Fruit fly (Drosophila melanogaster) whole organism, embryonic: Measurements from ENCODE around the gene CG7054.

Experiments used
- Antp ChIP-seq: fragments of 200-800 bp; sonication (Bioruptor generic); optimal IDR thresholded peaks from 3 replicates; lab custom pipeline; 2016; ENCODE audit warnings: missing biosample characterization, missing genetic modification characterization
- Bgb ChIP-seq: fragments of 200-800 bp; sonication (Bioruptor generic); IDR thresholded peaks from 2 replicates; pipeline ENCODE4 v1.3.6; 2022; ENCODE audit warnings: missing biosample characterization, missing genetic modification characterization; ENCODE audit not compliant: partially characterized antibody
- CG10565 ChIP-seq: fragments of 200-800 bp; sonication (Bioruptor generic); optimal IDR thresholded peaks from 3 replicates; lab custom pipeline; 2016; ENCODE audit warnings: missing biosample characterization, mild to moderate bottlenecking, missing genetic modification characterization
- CG11085 ChIP-seq: fragments of 200-800 bp; sonication (Bioruptor generic); IDR thresholded peaks from 2 replicates; pipeline ENCODE4 v1.3.6; 2022; ENCODE audit warnings: missing biosample characterization, missing genetic modification characterization
- CG11504 ChIP-seq: fragments of 200-800 bp; sonication (Bioruptor generic); optimal IDR thresholded peaks from 3 replicates; lab custom pipeline; 2019; ENCODE audit warnings: missing biosample characterization, mild to moderate bottlenecking, missing genetic modification characterization, moderate library complexity
- CG13296 ChIP-seq: fragments of 200-800 bp; sonication (Bioruptor generic); optimal IDR thresholded peaks from 3 replicates; lab custom pipeline; 2018; ENCODE audit warnings: missing biosample characterization, mild to moderate bottlenecking, missing genetic modification characterization
- CG14965 ChIP-seq: fragments of 200-800 bp; sonication (Bioruptor generic); optimal IDR thresholded peaks from 2 replicates; lab custom pipeline; 2016; ENCODE audit warnings: missing biosample characterization, missing genetic modification characterization, borderline replicate concordance
- CG16815 ChIP-seq: fragments of 200-800 bp; sonication (Bioruptor generic); optimal IDR thresholded peaks from 3 replicates; lab custom pipeline; 2017; ENCODE audit warnings: missing biosample characterization, mild to moderate bottlenecking, missing genetic modification characterization
- CG17328 ChIP-seq: fragments of 200-800 bp; sonication (Bioruptor generic); IDR thresholded peaks from 2 replicates; pipeline ENCODE4 v1.3.6; 2022; ENCODE audit warnings: missing biosample characterization, missing genetic modification characterization
- CG18599 ChIP-seq: fragments of 200-800 bp; sonication (Bioruptor generic); optimal IDR thresholded peaks from 3 replicates; lab custom pipeline; 2017; ENCODE audit warnings: missing biosample characterization, missing genetic modification characterization, mild to moderate bottlenecking, moderate library complexity, missing genetic modification reagents
- CG2120 ChIP-seq: fragments of 200-800 bp; sonication (Bioruptor generic); optimal IDR thresholded peaks from 3 replicates; lab custom pipeline; 2016; ENCODE audit warnings: missing biosample characterization, missing genetic modification characterization
- CG33557 ChIP-seq: fragments of 200-800 bp; sonication (Bioruptor generic); optimal IDR thresholded peaks from 2 replicates; lab custom pipeline; 2019; ENCODE audit warnings: missing biosample characterization, mild to moderate bottlenecking, missing genetic modification characterization, moderate library complexity
- CG4820 ChIP-seq: fragments of 200-800 bp; sonication (Bioruptor generic); optimal IDR thresholded peaks from 3 replicates; lab custom pipeline; 2016; ENCODE audit warnings: missing biosample characterization, missing genetic modification characterization
- CG6765 ChIP-seq: fragments of 200-800 bp; sonication (Bioruptor generic); optimal IDR thresholded peaks from 3 replicates; lab custom pipeline; 2017; ENCODE audit warnings: missing biosample characterization, mild to moderate bottlenecking, missing genetic modification characterization
- CG7357 ChIP-seq: fragments of 200-800 bp; sonication (Bioruptor generic); IDR thresholded peaks from 3 replicates; pipeline ENCODE4 v1.3.6; 2022; ENCODE audit warnings: missing biosample characterization, missing genetic modification characterization
- CG7372 ChIP-seq: fragments of 200-800 bp; sonication (Bioruptor generic); IDR thresholded peaks from 2 replicates; pipeline ENCODE4 v1.3.6; 2022; ENCODE audit warnings: missing biosample characterization, missing genetic modification characterization
- CG7928 ChIP-seq: fragments of 200-800 bp; sonication (Bioruptor generic); optimal IDR thresholded peaks from 2 replicates; lab custom pipeline; 2017; ENCODE audit warnings: missing biosample characterization, mild to moderate bottlenecking, missing genetic modification characterization
- CG8089 ChIP-seq: fragments of 200-800 bp; sonication (Bioruptor generic); optimal IDR thresholded peaks from 3 replicates; lab custom pipeline; 2016; ENCODE audit warnings: missing biosample characterization, missing genetic modification characterization
- CG9609 ChIP-seq: fragments of 200-800 bp; sonication (Bioruptor generic); optimal IDR thresholded peaks from 3 replicates; lab custom pipeline; 2016; ENCODE audit warnings: missing biosample characterization, missing genetic modification characterization
- CG9727 ChIP-seq: fragments of 200-800 bp; sonication (Bioruptor generic); optimal IDR thresholded peaks from 3 replicates; lab custom pipeline; 2017; ENCODE audit warnings: missing biosample characterization, mild to moderate bottlenecking, missing genetic modification characterization
- CG9932 ChIP-seq: fragments of 200-800 bp; sonication (Bioruptor generic); IDR thresholded peaks from 2 replicates; pipeline ENCODE4 v1.3.6; 2022; ENCODE audit warnings: missing biosample characterization, missing genetic modification characterization
- Camta ChIP-seq: fragments of 200-800 bp; sonication (Bioruptor generic); optimal IDR thresholded peaks from 2 replicates; lab custom pipeline; 2016; ENCODE audit warnings: missing biosample characterization, missing genetic modification characterization
- CrebB ChIP-seq: fragments of 200-800 bp; sonication (Bioruptor generic); optimal IDR thresholded peaks from 3 replicates; lab custom pipeline; 2018; ENCODE audit warnings: missing biosample characterization, mild to moderate bottlenecking, missing genetic modification characterization
- Dip3 ChIP-seq: fragments of 200-800 bp; sonication (Bioruptor generic); optimal IDR thresholded peaks from 3 replicates; lab custom pipeline; 2016; ENCODE audit warnings: missing biosample characterization, missing genetic modification characterization
- Dp ChIP-seq: fragments of 200-800 bp; sonication (Bioruptor generic); optimal IDR thresholded peaks from 2 replicates; lab custom pipeline; 2018; ENCODE audit warnings: missing biosample characterization, mild to moderate bottlenecking, missing genetic modification characterization, moderate library complexity
- Dref ChIP-seq: fragments of 200-800 bp; sonication (Bioruptor generic); IDR thresholded peaks from 2 replicates; pipeline ENCODE4 v1.3.6; 2022; ENCODE audit warnings: missing biosample characterization, missing genetic modification characterization
- Ets97D ChIP-seq: fragments of 200-800 bp; sonication (Bioruptor generic); optimal IDR thresholded peaks from 3 replicates; lab custom pipeline; 2016; ENCODE audit warnings: missing biosample characterization, missing genetic modification characterization
- Fer2 ChIP-seq: fragments of 200-800 bp; sonication (Bioruptor generic); optimal IDR thresholded peaks from 2 replicates; lab custom pipeline; 2018; ENCODE audit warnings: missing biosample characterization, mild to moderate bottlenecking, missing genetic modification characterization, moderate library complexity
- Hr39 ChIP-seq: fragments of >200 bp; optimal IDR thresholded peaks from 2 replicates; lab custom pipeline; 2017
- Hsf ChIP-seq: fragments of 200-800 bp; sonication (Bioruptor generic); optimal IDR thresholded peaks from 3 replicates; lab custom pipeline; 2016; ENCODE audit warnings: missing biosample characterization, missing genetic modification characterization
- Neu2 ChIP-seq: fragments of 200-800 bp; sonication (Bioruptor generic); optimal IDR thresholded peaks from 3 replicates; lab custom pipeline; 2016; ENCODE audit warnings: missing biosample characterization, missing genetic modification characterization, borderline replicate concordance
- Poxn ChIP-seq: fragments of 200-800 bp; sonication (Bioruptor generic); IDR thresholded peaks from 2 replicates; pipeline ENCODE4 v1.3.6; 2022; ENCODE audit warnings: missing biosample characterization, missing genetic modification characterization
- Ravus ChIP-seq: fragments of 200-800 bp; sonication (Bioruptor generic); IDR thresholded peaks from 2 replicates; pipeline ENCODE4 v1.3.6; 2022; ENCODE audit warnings: missing biosample characterization, missing genetic modification characterization
- YL-1 ChIP-seq: fragments of 200-800 bp; sonication (Bioruptor generic); optimal IDR thresholded peaks from 3 replicates; lab custom pipeline; 2017; ENCODE audit warnings: missing biosample characterization, mild to moderate bottlenecking, missing genetic modification characterization
- bowl ChIP-seq: fragments of 200-800 bp; sonication (Bioruptor generic); IDR thresholded peaks from 2 replicates; pipeline ENCODE4 v1.3.6; 2022; ENCODE audit warnings: missing biosample characterization, missing genetic modification characterization
- dati ChIP-seq: fragments of 200-800 bp; sonication (Bioruptor generic); IDR thresholded peaks from 2 replicates; pipeline ENCODE4 v1.3.6; 2022; ENCODE audit warnings: missing biosample characterization, missing genetic modification characterization
- gce ChIP-seq: fragments of 200-800 bp; sonication (Bioruptor generic); IDR thresholded peaks from 3 replicates; pipeline ENCODE4 v1.3.6; 2022; ENCODE audit warnings: missing biosample characterization, missing genetic modification characterization
- grau ChIP-seq: fragments of 200-800 bp; optimal IDR thresholded peaks from 3 replicates; lab custom pipeline; 2019; ENCODE audit warnings: missing biosample characterization, mild to moderate bottlenecking, missing genetic modification characterization, moderate library complexity
- gro ChIP-seq: fragments of 200-800 bp; sonication (Bioruptor generic); optimal IDR thresholded peaks from 2 replicates; lab custom pipeline; 2016; ENCODE audit warnings: missing biosample characterization, missing genetic modification characterization
- lbe ChIP-seq: fragments of 200-800 bp; sonication (Bioruptor generic); optimal IDR thresholded peaks from 2 replicates; lab custom pipeline; 2016; ENCODE audit warnings: missing biosample characterization, mild to moderate bottlenecking, missing genetic modification characterization
- maf-S ChIP-seq: fragments of 200-800 bp; sonication (Bioruptor generic); optimal IDR thresholded peaks from 2 replicates; lab custom pipeline; 2016; ENCODE audit warnings: missing biosample characterization, missing genetic modification characterization
- mld ChIP-seq: fragments of 200-800 bp; sonication (Bioruptor generic); IDR thresholded peaks from 3 replicates; pipeline ENCODE4 v1.3.6; 2022; ENCODE audit warnings: missing biosample characterization, missing genetic modification characterization; ENCODE audit not compliant: partially characterized antibody
- p53 ChIP-seq: fragments of 200-800 bp; sonication (Bioruptor generic); optimal IDR thresholded peaks from 2 replicates; lab custom pipeline; 2016; ENCODE audit warnings: missing biosample characterization, missing genetic modification characterization
- pan ChIP-seq, 4 experiments: fragments of >200 bp in 3 of 4; fragments of 200-800 bp in 1 of 4; sonication (Bioruptor generic) in 1 of 4; optimal IDR thresholded peaks in 3 of 4; IDR thresholded peaks in 1 of 4; 2 replicates each; pipeline versions ENCODE4 v1.3.6 to Lab custom; 2017 to 2022; ENCODE audit warnings: missing biosample characterization in 2 of 4, missing genetic modification characterization in 2 of 4, mixed read lengths in 1 of 4
- pfk ChIP-seq: fragments of 200-800 bp; sonication (Bioruptor generic); optimal IDR thresholded peaks from 2 replicates; lab custom pipeline; 2018; ENCODE audit warnings: missing biosample characterization, mild to moderate bottlenecking, missing genetic modification characterization, moderate library complexity
- pita ChIP-seq: fragments of 200-800 bp; sonication (Bioruptor generic); optimal IDR thresholded peaks from 2 replicates; lab custom pipeline; 2017; ENCODE audit warnings: missing biosample characterization, mild to moderate bottlenecking, missing genetic modification characterization
- pnt ChIP-seq: fragments of 200-800 bp; sonication (Bioruptor generic); optimal IDR thresholded peaks from 3 replicates; lab custom pipeline; 2016; ENCODE audit warnings: missing biosample characterization, missing genetic modification characterization
- shn ChIP-seq: fragments of 200-800 bp; sonication (Bioruptor generic); optimal IDR thresholded peaks from 3 replicates; lab custom pipeline; 2016; ENCODE audit warnings: missing biosample characterization, missing genetic modification characterization
- sob ChIP-seq: fragments of 200-800 bp; sonication (Bioruptor generic); IDR thresholded peaks from 2 replicates; pipeline ENCODE4 v1.3.6; 2022; ENCODE audit warnings: missing biosample characterization, missing genetic modification characterization
- twi ChIP-seq: fragments of 200-800 bp; optimal IDR thresholded peaks from 2 replicates; lab custom pipeline; 2019; ENCODE audit warnings: missing biosample characterization, mild to moderate bottlenecking, missing genetic modification characterization, moderate library complexity
- tx ChIP-seq: fragments of 200-800 bp; sonication (Bioruptor generic); optimal IDR thresholded peaks from 2 replicates; lab custom pipeline; 2016; ENCODE audit warnings: missing biosample characterization, missing genetic modification characterization
- zf30C ChIP-seq: fragments of 200-800 bp; sonication (Bioruptor generic); optimal IDR thresholded peaks from 3 replicates; lab custom pipeline; 2018; ENCODE audit warnings: missing biosample characterization, mild to moderate bottlenecking, missing genetic modification characterization

CG7054 gene

dm6 chr3R:22503630-22504029 is 38.8 kb downstream of the CG7054 start (continued):
- TF ChIP-seq tx (GFP tag; lab: Kevin White, UChicago) (no peak), CG17328 (GFP tag; lab: Robert Waterston, UW) (no peak), CG13296 (GFP tag; lab: Kevin White, UChicago) (no peak), CG33557 (GFP tag; lab: Kevin White, UChicago) (no peak), maf-S (GFP tag; lab: Kevin White, UChicago) (no peak), CG4820 (GFP tag; lab: Kevin White, UChicago) (no peak), CG7357 (no peak), CG16815 (GFP tag; lab: Kevin White, UChicago) (no peak), gro (GFP tag; lab: Kevin White, UChicago) (no peak), CG11085 (GFP tag; lab: Robert Waterston, UW) (no peak), CG18599 (GFP tag; lab: Kevin White, UChicago) (peak; percentile 76), CG14965 (GFP tag; lab: Kevin White, UChicago) (no peak), Ravus (GFP tag; lab: Robert Waterston, UW) (no peak), Poxn (GFP tag; lab: Robert Waterston, UW) (no peak), zf30C (GFP tag; lab: Kevin White, UChicago) (no peak), Ets97D (GFP tag; lab: Kevin White, UChicago) (no peak), sob (peak; percentile 49; the same call in 1 of the 2 replicates), CG9609 (no peak), grau (tag; lab: Kevin White, UChicago) (peak; percentile 37), dati (GFP tag; lab: Robert Waterston, UW) (no peak), CG2120 (GFP tag; lab: Kevin White, UChicago) (peak; percentile 58), CG9932 (GFP tag; lab: Robert Waterston, UW) (peak; percentile 41; the same call in 1 of the 2 replicates), CG7928 (GFP tag; lab: Kevin White, UChicago) (no peak), mld (GFP tag; lab: Robert Waterston, UW) (no peak), pan (optimal IDR thresholded peaks at IDR 0.05; lab: Kevin White, UChicago) (no peak), pan (GFP tag; optimal IDR thresholded peaks at IDR 0.05 in 1 of 2, IDR thresholded peaks at IDR 0.05 in 1 of 2) (no peak), CG9727 (GFP tag; lab: Kevin White, UChicago) (no peak), CG7372 (GFP tag; lab: Robert Waterston, UW) (no peak), lbe (GFP tag; lab: Kevin White, UChicago) (no peak), Hr39 (no peak), shn (no peak), Neu2 (GFP tag; lab: Kevin White, UChicago) (no peak), twi (tag; lab: Kevin White, UChicago) (no peak), pnt (GFP tag; lab: Kevin White, UChicago) (no peak), p53 (GFP tag; lab: Kevin White, UChicago) (no peak), gce (GFP tag; lab: Robert Waterston, UW) (no peak), CrebB (tag; lab: Kevin White, UChicago) (no peak), CG11504 (tag; lab: Kevin White, UChicago) (peak; percentile 27), Dref (GFP tag; lab: Robert Waterston, UW) (no peak), pita (GFP tag; lab: Kevin White, UChicago) (no peak), CG10565 (GFP tag; lab: Kevin White, UChicago) (no peak), CG8089 (no peak), Bgb (GFP tag; lab: Robert Waterston, UW) (no peak), bowl (GFP tag; lab: Robert Waterston, UW) (no peak), YL-1 (GFP tag; lab: Kevin White, UChicago) (no peak), CG6765 (GFP tag; lab: Kevin White, UChicago) (no peak), Antp (GFP tag; lab: Kevin White, UChicago) (no peak), Fer2 (tag; lab: Kevin White, UChicago) (no peak), Hsf (no peak), pfk (GFP tag; lab: Kevin White, UChicago) (no peak), Camta (GFP tag; lab: Kevin White, UChicago) (no peak), Dp (GFP tag; lab: Kevin White, UChicago) (no peak), Dip3 (GFP tag; lab: Kevin White, UChicago) (no peak)
